Worm (Caenorhabditis elegans): ENCODE measurements around the gene ife-4.

DNA sequence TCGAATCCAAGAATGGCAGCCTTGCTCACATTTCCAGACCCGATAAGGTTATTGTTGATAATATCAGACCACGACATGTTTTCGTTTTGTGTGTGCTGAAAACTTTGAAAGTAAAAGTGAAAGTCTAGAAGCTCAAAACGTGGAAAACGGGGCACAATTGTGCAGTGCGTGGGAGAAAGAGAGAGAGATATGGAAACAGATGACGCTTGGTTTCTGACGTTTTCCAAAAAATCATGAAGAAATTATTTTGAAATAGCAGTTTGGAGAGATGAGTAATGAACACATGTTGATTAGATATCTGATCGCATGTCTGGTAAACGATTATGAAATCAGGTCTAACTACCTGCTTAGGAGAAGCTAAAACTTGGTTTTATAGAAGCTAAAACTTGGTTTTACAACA lies 23.5 kb upstream of the ife-4 start, which contains the start of gene pfn-3:
- TF ChIP-seq attf-5 (GFP tag; optimal IDR thresholded peaks at IDR 0.05) (no peak), ztf-3 (GFP tag; optimal IDR thresholded peaks at IDR 0.05) (no peak), T07F8.4 (tag; optimal IDR thresholded peaks at IDR 0.05) (no peak), ceh-27 (GFP tag; optimal IDR thresholded peaks at IDR 0.05) (no peak), ceh-91 (GFP tag; IDR thresholded peaks at IDR 0.05) (no peak), T26A5.8 (tag; optimal IDR thresholded peaks at IDR 0.05) (no peak), ZK185.1 (tag; optimal IDR thresholded peaks at IDR 0.05; ENCODE audit: poor library complexity, severe bottlenecking) (no peak)
